Worm (Caenorhabditis elegans) whole organism, midembryonic: ENCODE results near the gene seip-1.

Experiments used
- T22C8.4 ChIP-seq: fragments of 200-800 bp; sonication (Bioruptor generic); IDR thresholded peaks from 2 replicates; pipeline ENCODE4 v1.3.6; 2022; ENCODE audit warnings: missing genetic modification characterization, missing compliant biosample characterization
- cog-1 ChIP-seq: sonication (generic microtip); optimal IDR thresholded peaks from 2 replicates; lab custom pipeline; 2016; ENCODE audit warnings: missing genetic modification characterization, missing compliant biosample characterization
- flt-1 ChIP-seq: fragments of 200-800 bp; sonication (Bioruptor generic); IDR thresholded peaks from 2 replicates; pipeline ENCODE4 v1.3.6; 2022; ENCODE audit warnings: missing genetic modification characterization, missing compliant biosample characterization
- klf-2 ChIP-seq: fragments of 200-800 bp; sonication (Bioruptor generic); conservative IDR thresholded peaks from 2 replicates; pipeline ENCODE4 v1.3.6; 2022; ENCODE audit warnings: missing genetic modification reagents, missing genetic modification characterization, missing compliant biosample characterization
- med-1 ChIP-seq: sonication (generic microtip); optimal IDR thresholded peaks from 2 replicates; lab custom pipeline; 2017; ENCODE audit warnings: missing genetic modification characterization, mild to moderate bottlenecking, missing compliant biosample characterization, antibody characterized with exemption, missing genetic modification reagents; ENCODE audit not compliant: insufficient read depth
- ref-1 ChIP-seq: fragments of 200-800 bp; sonication (Bioruptor generic); conservative IDR thresholded peaks from 2 replicates; pipeline ENCODE4 v1.3.6; 2022; ENCODE audit warnings: missing genetic modification reagents, missing genetic modification characterization, missing compliant biosample characterization
- ztf-23 ChIP-seq: fragments of 200-800 bp; sonication (Bioruptor generic); IDR thresholded peaks from 2 replicates; pipeline ENCODE4 v1.3.6; 2022; ENCODE audit warnings: missing genetic modification reagents, missing genetic modification characterization, missing compliant biosample characterization

DNA sequence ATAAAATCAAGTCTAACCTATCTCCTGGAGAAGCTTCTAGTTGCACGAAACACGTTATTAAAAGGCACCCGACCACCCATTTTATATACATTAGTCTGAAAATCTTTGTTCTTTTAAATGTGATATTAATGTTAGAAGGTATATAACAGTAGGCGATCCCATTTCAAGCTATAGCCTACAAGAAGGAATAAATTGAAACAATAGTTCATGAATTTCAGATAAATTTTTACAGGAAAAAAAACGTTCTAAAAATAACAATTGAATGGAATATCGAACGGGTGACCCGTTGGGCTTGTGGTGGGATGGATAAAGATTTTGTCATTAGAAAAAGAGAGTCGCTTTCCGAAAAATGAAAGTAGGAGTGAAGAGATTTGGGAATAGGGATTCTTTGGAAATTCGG is 5.2 kb downstream of the seip-1 start, which contains the start of gene pgap-3:
- TF ChIP-seq med-1 (GFP tag; lab: Kevin White, UChicago): no peak
- TF ChIP-seq flt-1 (GFP tag; lab: Robert Waterston, UW): no peak
- no peak for TF ChIP-seq cog-1 (tag; lab: Kevin White, UChicago)
- TF ChIP-seq ztf-23 (GFP tag; lab: Robert Waterston, UW): no peak
- TF ChIP-seq T22C8.4 (GFP tag; lab: Robert Waterston, UW): no peak
- TF ChIP-seq klf-2 (GFP tag; lab: Robert Waterston, UW): no peak
- no peak for TF ChIP-seq ref-1
